Worm (Caenorhabditis elegans) whole organism, midembryonic: Measurements from ENCODE around the gene Y14H12B.2.

Experiments
- T22C8.4 ChIP-seq: fragments of 200-800 bp; sonication (Bioruptor generic); IDR thresholded peaks from 2 replicates; pipeline ENCODE4 v1.3.6; 2022; ENCODE audit warnings: missing genetic modification characterization, missing compliant biosample characterization
- klf-2 ChIP-seq: fragments of 200-800 bp; sonication (Bioruptor generic); conservative IDR thresholded peaks from 2 replicates; pipeline ENCODE4 v1.3.6; 2022; ENCODE audit warnings: missing genetic modification reagents, missing genetic modification characterization, missing compliant biosample characterization

DNA sequence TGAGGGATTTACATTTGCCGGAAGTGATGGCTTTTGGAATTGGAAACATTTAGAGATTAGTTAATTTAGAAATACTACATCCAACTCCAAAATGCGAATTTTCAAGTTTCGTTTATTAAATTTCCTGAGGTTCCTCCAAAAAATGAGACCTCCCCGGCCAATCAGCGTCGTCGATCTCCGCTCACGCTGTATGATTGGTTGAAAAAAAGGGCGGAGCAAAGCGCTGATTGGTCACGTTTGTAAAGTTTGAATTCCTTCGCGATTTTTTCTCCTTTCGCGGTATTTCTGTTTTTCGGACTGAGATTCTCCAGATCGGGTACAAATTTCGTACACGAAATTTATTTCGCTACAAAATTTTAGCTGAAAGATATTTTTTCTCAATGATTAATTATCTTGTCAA lies 13.9 kb upstream of the Y14H12B.2 start:
- TF ChIP-seq T22C8.4 (GFP tag; lab: Robert Waterston, UW) (no peak), klf-2 (GFP tag; lab: Robert Waterston, UW) (no peak)
